Worm (Caenorhabditis elegans) whole organism, L2 larva: ENCODE measurements around the gene K10B2.4.

Experiments
- C34F6.9 ChIP-seq: fragments of 150-350 bp; optimal IDR thresholded peaks from 2 replicates; lab custom pipeline; 2014; ENCODE audit warnings: missing biosample characterization, missing genetic modification characterization
- F13H6.1 ChIP-seq: sonication (generic microtip); optimal IDR thresholded peaks from 2 replicates; lab custom pipeline; 2016; ENCODE audit warnings: missing genetic modification characterization, missing compliant biosample characterization
- R02D3.7 ChIP-seq: fragments of 150-350 bp; optimal IDR thresholded peaks from 2 replicates; lab custom pipeline; 2014; ENCODE audit warnings: missing biosample characterization, missing genetic modification characterization
- Y55F3AM.14 ChIP-seq: fragments of 200-800 bp; sonication (Bioruptor generic); optimal IDR thresholded peaks from 2 replicates; lab custom pipeline; 2018; ENCODE audit warnings: mild to moderate bottlenecking, missing genetic modification characterization, missing compliant biosample characterization
- ZK546.5 ChIP-seq: sonication (generic microtip); optimal IDR thresholded peaks from 2 replicates; lab custom pipeline; 2017; ENCODE audit warnings: missing biosample characterization, missing genetic modification characterization
- alr-1 ChIP-seq: fragments of 150-350 bp; optimal IDR thresholded peaks from 2 replicates; lab custom pipeline; 2014; ENCODE audit warnings: missing biosample characterization, missing genetic modification characterization
- aly-2 ChIP-seq: fragments of 150-350 bp; optimal IDR thresholded peaks from 2 replicates; lab custom pipeline; 2014; ENCODE audit warnings: missing biosample characterization, missing genetic modification characterization
- ama-1 ChIP-seq: fragments of 150-350 bp; optimal IDR thresholded peaks from 2 replicates; lab custom pipeline; 2018; ENCODE audit warnings: inconsistent platforms
- blmp-1 ChIP-seq: sonication (generic microtip); optimal IDR thresholded peaks from 2 replicates; lab custom pipeline; 2017; ENCODE audit warnings: missing genetic modification characterization, mild to moderate bottlenecking, missing compliant biosample characterization, antibody characterized with exemption, moderate library complexity; ENCODE audit not compliant: insufficient read depth
- ceh-16 ChIP-seq: fragments of 150-350 bp; optimal IDR thresholded peaks from 2 replicates; lab custom pipeline; 2014; ENCODE audit warnings: missing biosample characterization, missing genetic modification characterization
- ceh-82 ChIP-seq: fragments of 150-350 bp; optimal IDR thresholded peaks from 2 replicates; lab custom pipeline; 2014; ENCODE audit warnings: missing biosample characterization, missing genetic modification characterization
- crh-2 ChIP-seq: sonication (generic microtip); optimal IDR thresholded peaks from 2 replicates; lab custom pipeline; 2017; ENCODE audit warnings: missing biosample characterization, missing genetic modification characterization
- dmd-4 ChIP-seq: sonication (generic microtip); optimal IDR thresholded peaks from 2 replicates; lab custom pipeline; 2017; ENCODE audit warnings: missing biosample characterization, missing genetic modification characterization
- egl-27 ChIP-seq: sonication (generic microtip); optimal IDR thresholded peaks from 3 replicates; lab custom pipeline; 2017; ENCODE audit warnings: missing biosample characterization, missing genetic modification reagents, missing genetic modification characterization
- elt-1 ChIP-seq: fragments of 150-350 bp; optimal IDR thresholded peaks from 2 replicates; lab custom pipeline; 2014; ENCODE audit warnings: missing biosample characterization, missing genetic modification characterization
- elt-3 ChIP-seq: sonication (generic microtip); optimal IDR thresholded peaks from 2 replicates; lab custom pipeline; 2017; ENCODE audit warnings: missing biosample characterization, missing genetic modification characterization
- fos-1 ChIP-seq: fragments of 150-350 bp; optimal IDR thresholded peaks from 2 replicates; lab custom pipeline; 2014; ENCODE audit warnings: missing biosample characterization, missing genetic modification characterization
- gmeb-1 ChIP-seq: fragments of 150-350 bp; optimal IDR thresholded peaks from 2 replicates; lab custom pipeline; 2014; ENCODE audit warnings: missing biosample characterization, missing genetic modification characterization
- lin-11 ChIP-seq: fragments of 150-350 bp; sonication (generic microtip); optimal IDR thresholded peaks from 2 replicates; lab custom pipeline; 2014; ENCODE audit warnings: missing biosample characterization, missing genetic modification characterization, inconsistent platforms, mixed read lengths
- lin-13 ChIP-seq: fragments of 150-350 bp; optimal IDR thresholded peaks from 2 replicates; lab custom pipeline; 2014; ENCODE audit warnings: missing biosample characterization, missing genetic modification reagents, missing genetic modification characterization
- lin-39 ChIP-seq: fragments of 150-350 bp; optimal IDR thresholded peaks from 2 replicates; lab custom pipeline; 2014; ENCODE audit warnings: missing biosample characterization, missing genetic modification reagents, missing genetic modification characterization
- lsy-2 ChIP-seq, 2 experiments: fragments of 150-350 bp in 1 of 2; sonication (generic microtip) in 1 of 2; optimal IDR thresholded peaks; 2 replicates each; lab custom pipeline; 2014 to 2017; ENCODE audit warnings: missing biosample characterization in 2 of 2, missing genetic modification characterization in 2 of 2
- mab-5 ChIP-seq: fragments of 150-350 bp; optimal IDR thresholded peaks from 2 replicates; lab custom pipeline; 2014; ENCODE audit warnings: missing biosample characterization, missing genetic modification characterization
- mbf-1 ChIP-seq: sonication (generic microtip); optimal IDR thresholded peaks from 2 replicates; lab custom pipeline; 2017; ENCODE audit warnings: missing biosample characterization, missing genetic modification characterization
- mdl-1 ChIP-seq, 2 experiments: fragments of 150-350 bp in 1 of 2; sonication (generic microtip) in 1 of 2; optimal IDR thresholded peaks; 2 replicates each; lab custom pipeline; 2017; ENCODE audit warnings: missing biosample characterization in 2 of 2, missing genetic modification characterization in 2 of 2
- nhr-10 ChIP-seq: sonication (generic microtip); optimal IDR thresholded peaks from 2 replicates; lab custom pipeline; 2017; ENCODE audit warnings: missing biosample characterization, missing genetic modification characterization
- nhr-11 ChIP-seq: fragments of 150-350 bp; optimal IDR thresholded peaks from 2 replicates; lab custom pipeline; 2014; ENCODE audit warnings: missing biosample characterization, missing genetic modification characterization
- nhr-12 ChIP-seq: fragments of 150-350 bp; optimal IDR thresholded peaks from 2 replicates; lab custom pipeline; 2014; ENCODE audit warnings: missing biosample characterization, missing genetic modification characterization
- nhr-129 ChIP-seq: fragments of 150-350 bp; optimal IDR thresholded peaks from 2 replicates; lab custom pipeline; 2014; ENCODE audit warnings: missing biosample characterization, missing genetic modification characterization
- nhr-21 ChIP-seq: fragments of 150-350 bp; optimal IDR thresholded peaks from 2 replicates; lab custom pipeline; 2014; ENCODE audit warnings: missing biosample characterization, missing genetic modification characterization
- nhr-23 ChIP-seq: fragments of 150-350 bp; optimal IDR thresholded peaks from 2 replicates; lab custom pipeline; 2014; ENCODE audit warnings: missing biosample characterization, missing genetic modification reagents, missing genetic modification characterization
- nhr-237 ChIP-seq: fragments of 150-350 bp; optimal IDR thresholded peaks from 2 replicates; lab custom pipeline; 2014; ENCODE audit warnings: missing biosample characterization, missing genetic modification characterization
- nhr-25 ChIP-seq: fragments of 150-350 bp; sonication (generic microtip); optimal IDR thresholded peaks from 3 replicates; lab custom pipeline; 2014; ENCODE audit warnings: missing biosample characterization, missing genetic modification characterization
- nhr-6 ChIP-seq: fragments of 150-350 bp; optimal IDR thresholded peaks from 2 replicates; lab custom pipeline; 2014; ENCODE audit warnings: missing biosample characterization, missing genetic modification characterization
- nhr-77 ChIP-seq: fragments of 150-350 bp; optimal IDR thresholded peaks from 2 replicates; lab custom pipeline; 2014; ENCODE audit warnings: missing biosample characterization, missing genetic modification characterization
- peb-1 ChIP-seq: fragments of 150-350 bp; optimal IDR thresholded peaks from 2 replicates; lab custom pipeline; 2014; ENCODE audit warnings: missing biosample characterization, missing genetic modification characterization
- sem-4 ChIP-seq: fragments of 150-350 bp; optimal IDR thresholded peaks from 2 replicates; lab custom pipeline; 2014; ENCODE audit warnings: missing biosample characterization, missing genetic modification reagents, missing genetic modification characterization
- skn-1 ChIP-seq: sonication (generic microtip); optimal IDR thresholded peaks from 2 replicates; lab custom pipeline; 2017; ENCODE audit warnings: missing biosample characterization, missing genetic modification characterization
- sma-3 ChIP-seq: sonication (generic microtip); optimal IDR thresholded peaks from 2 replicates; lab custom pipeline; 2016; ENCODE audit warnings: missing genetic modification reagents, missing genetic modification characterization, missing compliant biosample characterization
- sma-9 ChIP-seq, 2 experiments: fragments of 150-350 bp in 1 of 2; sonication (generic microtip) in 1 of 2; optimal IDR thresholded peaks; 2 replicates each; lab custom pipeline; 2014 to 2016; ENCODE audit warnings: missing genetic modification characterization in 2 of 2, mild to moderate bottlenecking in 1 of 2, missing biosample characterization in 1 of 2, missing compliant biosample characterization in 1 of 2, missing genetic modification reagents in 1 of 2, moderate library complexity in 1 of 2
- snpc-4 ChIP-seq: fragments of 150-350 bp; optimal IDR thresholded peaks from 2 replicates; lab custom pipeline; 2014; ENCODE audit warnings: missing biosample characterization, missing genetic modification characterization
- unc-39 ChIP-seq: fragments of 150-350 bp; optimal IDR thresholded peaks from 2 replicates; lab custom pipeline; 2014; ENCODE audit warnings: missing biosample characterization, missing genetic modification characterization
- unc-55 ChIP-seq: fragments of 150-350 bp; sonication (generic microtip); optimal IDR thresholded peaks from 3 replicates; lab custom pipeline; 2014; ENCODE audit warnings: missing biosample characterization, missing genetic modification reagents, missing genetic modification characterization
- unc-62 ChIP-seq: fragments of 150-350 bp; optimal IDR thresholded peaks from 2 replicates; lab custom pipeline; 2014; ENCODE audit warnings: missing biosample characterization, missing genetic modification reagents, missing genetic modification characterization
- zag-1 ChIP-seq: fragments of 150-350 bp; optimal IDR thresholded peaks from 2 replicates; lab custom pipeline; 2014; ENCODE audit warnings: missing biosample characterization, missing genetic modification characterization
- ztf-1 ChIP-seq: fragments of 200-800 bp; sonication (Bioruptor generic); conservative IDR thresholded peaks from 2 replicates; pipeline ENCODE4 v1.3.6; 2022; ENCODE audit warnings: missing genetic modification characterization, missing compliant biosample characterization
- ztf-11 ChIP-seq: sonication (generic microtip); optimal IDR thresholded peaks from 2 replicates; lab custom pipeline; 2017; ENCODE audit warnings: missing biosample characterization, missing genetic modification characterization
- ztf-4 ChIP-seq: fragments of 150-350 bp; optimal IDR thresholded peaks from 2 replicates; lab custom pipeline; 2014; ENCODE audit warnings: missing biosample characterization, missing genetic modification characterization

K10B2.4 gene

DNA sequence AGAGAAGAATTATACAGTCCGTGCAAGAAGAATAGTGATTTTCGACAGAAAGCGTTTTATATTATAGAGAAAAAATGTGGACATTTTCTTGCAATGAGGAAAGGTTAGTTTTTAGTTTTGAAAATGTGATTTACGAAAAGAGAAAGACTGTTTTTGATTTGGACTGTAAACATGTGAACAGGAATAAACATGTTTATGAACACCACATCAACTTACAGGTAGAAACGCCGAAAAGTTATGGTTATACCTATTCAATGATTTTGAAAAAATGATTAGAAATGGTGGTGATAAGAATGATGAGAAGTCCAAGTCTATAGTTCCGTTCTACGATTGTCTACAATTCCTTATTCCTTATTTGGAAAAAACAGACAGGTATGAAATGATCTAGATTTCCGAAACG lies 16.2 kb downstream of the K10B2.4 start:
- TF ChIP-seq nhr-77 (tag; lab: Kevin White, UChicago) (no peak), mab-5 (tag; lab: Kevin White, UChicago) (no peak), ama-1 (lab: Kevin White, UChicago) (no peak), mbf-1 (tag; lab: Kevin White, UChicago) (no peak), nhr-21 (tag; lab: Kevin White, UChicago) (no peak), ZK546.5 (tag; lab: Kevin White, UChicago) (no peak), nhr-129 (tag; lab: Kevin White, UChicago) (no peak), ztf-4 (tag; lab: Kevin White, UChicago) (no peak), peb-1 (tag; lab: Kevin White, UChicago) (no peak), crh-2 (tag; lab: Kevin White, UChicago) (no peak), R02D3.7 (no peak), zag-1 (tag; lab: Kevin White, UChicago) (no peak), lin-39 (no peak), egl-27 (tag; lab: Kevin White, UChicago) (no peak), ztf-1 (GFP tag; lab: Robert Waterston, UW) (no peak), C34F6.9 (tag; lab: Kevin White, UChicago) (no peak), ceh-82 (tag; lab: Kevin White, UChicago) (no peak), ceh-16 (tag; lab: Kevin White, UChicago) (no peak), unc-62 (GFP tag; lab: Kevin White, UChicago) (no peak)
- TF ChIP-seq, all 48 proteins: peak for 0

ce11 chrII:6343893-6344292 lies 16.9 kb downstream of the K10B2.4 start, which contains the start of gene txt-18:
Gene txt-18, plus strand, starts transcription at chrII:6344072.
- TF ChIP-seq ztf-4 (tag; lab: Kevin White, UChicago) (peak; percentile 6), lin-13 (GFP tag; lab: Kevin White, UChicago) (no peak), ztf-1 (GFP tag; lab: Robert Waterston, UW) (no peak), nhr-11 (tag; lab: Kevin White, UChicago) (no peak), sma-9 (GFP tag; optimal IDR thresholded peaks at IDR 0.05; lab: Kevin White, UChicago) (peak; percentile 48), sma-9 (tag; optimal IDR thresholded peaks at IDR 0.05; lab: Kevin White, UChicago) (no peak), ztf-11 (no peak), nhr-129 (tag; lab: Kevin White, UChicago) (peak; percentile 59), ama-1 (lab: Kevin White, UChicago) (no peak), lin-39 (no peak), unc-39 (tag; lab: Kevin White, UChicago) (no peak), nhr-6 (tag; lab: Kevin White, UChicago) (no peak), aly-2 (no peak), blmp-1 (peak; percentile 72), nhr-23 (tag; lab: Kevin White, UChicago) (no peak), crh-2 (tag; lab: Kevin White, UChicago) (peak; percentile 9), peb-1 (tag; lab: Kevin White, UChicago) (no peak), unc-55 (peak; percentile 4), sem-4 (no peak), zag-1 (tag; lab: Kevin White, UChicago) (no peak), ceh-16 (tag; lab: Kevin White, UChicago) (no peak), sma-3 (GFP tag; lab: Kevin White, UChicago) (no peak), unc-62 (GFP tag; lab: Kevin White, UChicago) (no peak), mbf-1 (tag; lab: Kevin White, UChicago) (no peak), nhr-21 (tag; lab: Kevin White, UChicago) (peak; percentile 39), ZK546.5 (tag; lab: Kevin White, UChicago) (no peak), elt-1 (tag; lab: Kevin White, UChicago) (no peak), C34F6.9 (tag; lab: Kevin White, UChicago) (peak; percentile 27), nhr-77 (tag; lab: Kevin White, UChicago) (no peak), lsy-2 (tag; optimal IDR thresholded peaks at IDR 0.05; lab: Kevin White, UChicago) (peak in 1 of 2 experiments; percentile 34), nhr-10 (no peak), gmeb-1 (tag; lab: Kevin White, UChicago) (no peak), mab-5 (tag; lab: Kevin White, UChicago) (no peak), mdl-1 (tag; optimal IDR thresholded peaks at IDR 0.05; lab: Kevin White, UChicago) (no peak), nhr-25 (tag; lab: Kevin White, UChicago) (peak; percentile 72), skn-1 (tag; lab: Kevin White, UChicago) (no peak), lin-11 (no peak), alr-1 (tag; lab: Kevin White, UChicago) (no peak), nhr-237 (tag; lab: Kevin White, UChicago) (no peak), dmd-4 (tag; lab: Kevin White, UChicago) (no peak), R02D3.7 (no peak), fos-1 (tag; lab: Kevin White, UChicago) (no peak), snpc-4 (tag; lab: Kevin White, UChicago) (no peak), F13H6.1 (peak; percentile 13), nhr-12 (tag; lab: Kevin White, UChicago) (no peak), Y55F3AM.14 (GFP tag; lab: Kevin White, UChicago) (no peak), egl-27 (tag; lab: Kevin White, UChicago) (peak; percentile 17), elt-3 (tag; lab: Kevin White, UChicago) (no peak), ceh-82 (tag; lab: Kevin White, UChicago) (no peak)
